Worm (Caenorhabditis elegans) whole organism, L4 larva: ENCODE data around the gene spp-22.

ENCODE experiments used
- F44E2.7 ChIP-seq: fragments of 200-800 bp; sonication (Bioruptor generic); IDR thresholded peaks from 2 replicates; pipeline ENCODE4 v2.1.2; 2022; ENCODE audit warnings: missing genetic modification characterization, missing compliant biosample characterization
- F49E8.2 ChIP-seq: sonication (generic microtip); optimal IDR thresholded peaks from 2 replicates; lab custom pipeline; 2016; ENCODE audit warnings: missing compliant biosample characterization, mild to moderate bottlenecking, missing genetic modification characterization, borderline replicate concordance
- aha-1 ChIP-seq: fragments of 150-350 bp; peaks from one replicate; lab custom pipeline; 2014; ENCODE audit warnings: missing biosample characterization, missing genetic modification characterization
- aly-2 ChIP-seq: sonication (generic microtip); optimal IDR thresholded peaks from 2 replicates; lab custom pipeline; 2018; ENCODE audit warnings: missing biosample characterization, missing genetic modification characterization
- ama-1 ChIP-seq: fragments of 150-350 bp; optimal IDR thresholded peaks from 2 replicates; lab custom pipeline; 2014; ENCODE audit warnings: inconsistent platforms, mixed read lengths
- attf-4 ChIP-seq: sonication (generic microtip); optimal IDR thresholded peaks from 3 replicates; lab custom pipeline; 2017; ENCODE audit warnings: missing biosample characterization, missing genetic modification characterization
- ceh-20 ChIP-seq: fragments of 200-800 bp; sonication (Bioruptor generic); IDR thresholded peaks from 2 replicates; pipeline ENCODE4 v1.3.6; 2022; ENCODE audit warnings: missing genetic modification reagents, missing genetic modification characterization, missing compliant biosample characterization
- ceh-28 ChIP-seq: fragments of 150-350 bp; optimal IDR thresholded peaks from 2 replicates; lab custom pipeline; 2014; ENCODE audit warnings: missing biosample characterization, missing genetic modification reagents, missing genetic modification characterization
- ceh-32 ChIP-seq: sonication (generic microtip); optimal IDR thresholded peaks from 2 replicates; lab custom pipeline; 2016; ENCODE audit warnings: mild to moderate bottlenecking, missing genetic modification characterization, missing compliant biosample characterization; ENCODE audit not compliant: poor library complexity
- ceh-44 ChIP-seq: fragments of 200-800 bp; sonication (Bioruptor generic); IDR thresholded peaks from 2 replicates; pipeline ENCODE4 v1.3.6; 2022; ENCODE audit warnings: missing genetic modification reagents, missing genetic modification characterization, missing compliant biosample characterization
- ceh-82 ChIP-seq: sonication (generic microtip); optimal IDR thresholded peaks from 2 replicates; lab custom pipeline; 2017; ENCODE audit warnings: missing biosample characterization, missing genetic modification characterization
- ces-1 ChIP-seq: fragments of 150-350 bp; sonication (generic microtip); optimal IDR thresholded peaks from 4 replicates; lab custom pipeline; 2014; ENCODE audit warnings: missing biosample characterization, missing genetic modification reagents, missing genetic modification characterization
- ctbp-1 ChIP-seq: fragments of 200-800 bp; sonication (Bioruptor generic); IDR thresholded peaks from 2 replicates; pipeline ENCODE4 v1.3.6; 2022; ENCODE audit warnings: missing genetic modification reagents, missing genetic modification characterization, missing compliant biosample characterization
- daf-8 ChIP-seq: fragments of 200-800 bp; sonication (Bioruptor generic); IDR thresholded peaks from 2 replicates; pipeline ENCODE4 v1.3.6; 2022; ENCODE audit warnings: missing genetic modification characterization, missing compliant biosample characterization
- dmd-6 ChIP-seq: fragments of 200-800 bp; sonication (Bioruptor generic); IDR thresholded peaks from 2 replicates; pipeline ENCODE4 v1.3.6; 2022; ENCODE audit warnings: missing genetic modification reagents, missing genetic modification characterization, missing compliant biosample characterization
- dmd-8 ChIP-seq: fragments of 200-800 bp; sonication (Bioruptor generic); IDR thresholded peaks from 2 replicates; pipeline ENCODE4 v1.3.6; 2022; ENCODE audit warnings: missing genetic modification characterization, missing compliant biosample characterization
- fkh-10 ChIP-seq: fragments of 150-350 bp; optimal IDR thresholded peaks from 2 replicates; lab custom pipeline; 2014; ENCODE audit warnings: missing biosample characterization, missing genetic modification reagents, missing genetic modification characterization
- hif-1 ChIP-seq, 2 experiments: sonication (generic microtip); optimal IDR thresholded peaks; 2 replicates each; lab custom pipeline; 2016 to 2017; ENCODE audit warnings: missing compliant biosample characterization in 2 of 2, missing genetic modification characterization in 2 of 2, missing genetic modification reagents in 2 of 2, missing genotype in 2 of 2, mild to moderate bottlenecking in 1 of 2
- hlh-11 ChIP-seq: fragments of 200-800 bp; sonication (Bioruptor generic); optimal IDR thresholded peaks from 2 replicates; lab custom pipeline; 2018; ENCODE audit warnings: mild to moderate bottlenecking, missing genetic modification characterization, missing compliant biosample characterization
- hlh-30 ChIP-seq: sonication (generic microtip); optimal IDR thresholded peaks from 2 replicates; lab custom pipeline; 2017; ENCODE audit warnings: antibody characterized with exemption, mild to moderate bottlenecking, missing genetic modification characterization, missing compliant biosample characterization; ENCODE audit not compliant: insufficient read depth
- hmg-1.1 ChIP-seq: fragments of 200-800 bp; sonication (Bioruptor generic); IDR thresholded peaks from 2 replicates; pipeline ENCODE4 v1.3.6; 2022; ENCODE audit warnings: missing genetic modification reagents, missing genetic modification characterization, missing compliant biosample characterization
- jun-1 ChIP-seq: fragments of 150-350 bp; optimal IDR thresholded peaks from 2 replicates; lab custom pipeline; 2014; ENCODE audit warnings: missing biosample characterization, missing genetic modification reagents, missing genetic modification characterization
- lin-13 ChIP-seq: fragments of 150-350 bp; optimal IDR thresholded peaks from 2 replicates; lab custom pipeline; 2014; ENCODE audit warnings: missing biosample characterization, missing genetic modification reagents, missing genetic modification characterization
- lin-15B ChIP-seq: fragments of 150-350 bp; sonication (generic microtip); optimal IDR thresholded peaks from 3 replicates; lab custom pipeline; 2014; ENCODE audit warnings: missing biosample characterization, missing genetic modification characterization
- lin-29 ChIP-seq: fragments of 200-800 bp; sonication (Bioruptor generic); IDR thresholded peaks from 2 replicates; pipeline ENCODE4 v1.3.6; 2022; ENCODE audit warnings: missing genetic modification reagents, missing genetic modification characterization, missing compliant biosample characterization
- lin-38 ChIP-seq: fragments of 200-800 bp; sonication (Bioruptor generic); IDR thresholded peaks from 2 replicates; pipeline ENCODE4 v1.3.6; 2022; ENCODE audit warnings: missing genetic modification reagents, missing genetic modification characterization, missing compliant biosample characterization
- madf-5 ChIP-seq, 2 experiments: fragments of 200-800 bp; sonication (Bioruptor generic); IDR thresholded peaks; 2 replicates each; pipeline ENCODE4 v1.3.6; 2022; ENCODE audit warnings: missing compliant biosample characterization in 2 of 2, missing genetic modification characterization in 2 of 2
- madf-9 ChIP-seq: fragments of 200-800 bp; sonication (Bioruptor generic); conservative IDR thresholded peaks from 2 replicates; pipeline ENCODE4 v1.3.6; 2022; ENCODE audit warnings: missing genetic modification reagents, missing genetic modification characterization, missing compliant biosample characterization
- mdt-29 ChIP-seq: fragments of 200-800 bp; sonication (Bioruptor generic); IDR thresholded peaks from 2 replicates; pipeline ENCODE4 v1.3.6; 2022; ENCODE audit warnings: missing genetic modification reagents, missing genetic modification characterization, missing compliant biosample characterization
- mep-1 ChIP-seq: fragments of 150-350 bp; sonication (generic microtip); optimal IDR thresholded peaks from 3 replicates; lab custom pipeline; 2014; ENCODE audit warnings: missing biosample characterization, missing genetic modification characterization
- mes-2 ChIP-seq: sonication (generic microtip); optimal IDR thresholded peaks from 2 replicates; lab custom pipeline; 2016; ENCODE audit warnings: missing genotype, mild to moderate bottlenecking, missing genetic modification characterization, missing compliant biosample characterization; ENCODE audit not compliant: poor library complexity, severe bottlenecking
- mxl-3 ChIP-seq: fragments of 200-800 bp; sonication (Bioruptor generic); optimal IDR thresholded peaks from 2 replicates; lab custom pipeline; 2018; ENCODE audit warnings: mild to moderate bottlenecking, missing genetic modification characterization, missing compliant biosample characterization
- nhr-102 ChIP-seq: sonication (generic microtip); optimal IDR thresholded peaks from 2 replicates; lab custom pipeline; 2016; ENCODE audit warnings: mild to moderate bottlenecking, missing genetic modification characterization, moderate library complexity, missing compliant biosample characterization
- nhr-11 ChIP-seq: fragments of 150-350 bp; optimal IDR thresholded peaks from 2 replicates; lab custom pipeline; 2014; ENCODE audit warnings: missing biosample characterization, missing genetic modification characterization
- nhr-111 ChIP-seq: fragments of 200-800 bp; sonication (Bioruptor generic); optimal IDR thresholded peaks from 2 replicates; lab custom pipeline; 2018; ENCODE audit warnings: mild to moderate bottlenecking, missing genetic modification characterization, missing compliant biosample characterization
- nhr-237 ChIP-seq: sonication (generic microtip); optimal IDR thresholded peaks from 2 replicates; lab custom pipeline; 2017; ENCODE audit warnings: missing biosample characterization, missing genetic modification characterization
- nhr-25 ChIP-seq: sonication (generic microtip); optimal IDR thresholded peaks from 2 replicates; lab custom pipeline; 2017; ENCODE audit warnings: missing genetic modification characterization, mild to moderate bottlenecking, missing compliant biosample characterization, antibody characterized with exemption, moderate library complexity, borderline replicate concordance; ENCODE audit not compliant: insufficient read depth
- nhr-41 ChIP-seq: fragments of 200-800 bp; sonication (Bioruptor generic); IDR thresholded peaks from 2 replicates; pipeline ENCODE4 v1.3.6; 2022; ENCODE audit warnings: missing genetic modification reagents, missing genetic modification characterization, missing compliant biosample characterization
- nhr-42 ChIP-seq: fragments of 200-800 bp; sonication (Bioruptor generic); IDR thresholded peaks from 2 replicates; pipeline ENCODE4 v1.3.6; 2022; ENCODE audit warnings: missing genetic modification characterization, missing compliant biosample characterization
- pha-4 ChIP-seq, 2 experiments: fragments of 150-350 bp in 1 of 2; fragments of 200-800 bp in 1 of 2; sonication (Bioruptor generic) in 1 of 2; IDR thresholded peaks in 1 of 2; optimal IDR thresholded peaks in 1 of 2; 2 replicates each; pipeline versions ENCODE4 v1.3.6 to Lab custom; 2014 to 2022; ENCODE audit warnings: missing genetic modification characterization in 2 of 2, missing genetic modification reagents in 2 of 2, missing biosample characterization in 1 of 2, missing compliant biosample characterization in 1 of 2
- skn-1 ChIP-seq: fragments of 150-350 bp; optimal IDR thresholded peaks from 2 replicates; lab custom pipeline; 2014; ENCODE audit warnings: missing biosample characterization, missing genetic modification characterization
- snpc-1.2 ChIP-seq: fragments of 200-800 bp; sonication (Bioruptor generic); IDR thresholded peaks from 2 replicates; pipeline ENCODE4 v1.3.6; 2022; ENCODE audit warnings: missing genetic modification reagents, missing genetic modification characterization, missing compliant biosample characterization
- tra-1 ChIP-seq: fragments of 200-800 bp; sonication (Bioruptor generic); IDR thresholded peaks from 2 replicates; pipeline ENCODE4 v1.3.6; 2022; ENCODE audit warnings: missing genetic modification reagents, missing genetic modification characterization, missing compliant biosample characterization
- unc-130 ChIP-seq: sonication (generic microtip); optimal IDR thresholded peaks from 2 replicates; lab custom pipeline; 2016; ENCODE audit warnings: missing genetic modification reagents, missing genetic modification characterization, missing compliant biosample characterization
- unc-62 ChIP-seq, 3 experiments: fragments of 150-350 bp in 1 of 3; sonication (generic microtip); optimal IDR thresholded peaks in 2 of 3; peaks in 1 of 3; 1 replicate in 1 of 3; 2 replicates in 2 of 3; lab custom pipeline; 2014 to 2017; ENCODE audit warnings: missing biosample characterization in 3 of 3, missing genetic modification characterization in 3 of 3, missing genetic modification reagents in 3 of 3, missing genotype in 1 of 3
- zfp-2 ChIP-seq: sonication (generic microtip); optimal IDR thresholded peaks from 2 replicates; lab custom pipeline; 2016; ENCODE audit warnings: mild to moderate bottlenecking, missing genetic modification characterization, missing compliant biosample characterization
- zfp-3 ChIP-seq: fragments of 200-800 bp; sonication (Bioruptor generic); conservative IDR thresholded peaks from 2 replicates; pipeline ENCODE4 v1.3.6; 2022; ENCODE audit warnings: missing genetic modification reagents, missing genetic modification characterization, missing compliant biosample characterization
- zip-11 ChIP-seq: fragments of 200-800 bp; sonication (Bioruptor generic); IDR thresholded peaks from 2 replicates; pipeline ENCODE4 v1.3.6; 2022; ENCODE audit warnings: missing genetic modification characterization, missing compliant biosample characterization
- zip-2 ChIP-seq: fragments of 150-350 bp; optimal IDR thresholded peaks from 2 replicates; lab custom pipeline; 2014; ENCODE audit warnings: missing biosample characterization, missing genetic modification characterization

spp-22 gene

DNA sequence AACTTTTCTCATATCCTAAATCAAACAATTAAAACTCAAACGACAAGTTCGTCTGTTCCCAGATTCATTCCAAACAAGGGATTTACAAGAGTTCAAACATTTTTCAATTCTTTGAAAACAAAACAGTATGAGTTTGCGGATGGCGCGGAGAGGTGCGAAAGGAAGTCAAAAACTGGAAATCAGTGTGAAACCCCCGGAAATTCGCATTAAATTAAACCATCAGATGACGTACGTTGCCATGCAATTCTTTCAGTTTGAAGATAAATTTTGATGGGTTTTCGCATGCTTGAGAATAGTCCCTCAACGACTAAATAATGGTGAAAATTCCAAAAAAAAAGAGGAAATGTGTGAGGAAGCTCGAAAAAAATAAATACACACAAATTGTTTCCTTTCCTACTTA, 17.9 kb downstream of the spp-22 start:
- TF ChIP-seq aha-1 (tag; lab: Kevin White, UChicago) (peak; percentile 81), lin-15B (no peak), nhr-237 (tag; lab: Kevin White, UChicago) (no peak), fkh-10 (GFP tag; lab: Kevin White, UChicago) (no peak), madf-9 (GFP tag; lab: Robert Waterston, UW) (no peak), skn-1 (tag; lab: Kevin White, UChicago) (no peak), zip-11 (no peak), nhr-111 (GFP tag; lab: Kevin White, UChicago) (no peak), ctbp-1 (no peak), unc-62 (GFP tag; optimal IDR thresholded peaks at IDR 0.05 in 1 of 2; lab: Kevin White, UChicago) (peak in 1 of 2 experiments; percentile 82), unc-62 (tag; optimal IDR thresholded peaks at IDR 0.05; lab: Kevin White, UChicago) (no peak), madf-5 (GFP tag; IDR thresholded peaks at IDR 0.05; lab: Robert Waterston, UW) (no peak), dmd-8 (no peak), dmd-6 (GFP tag; lab: Robert Waterston, UW) (no peak), attf-4 (tag; lab: Kevin White, UChicago) (no peak), hmg-1.1 (no peak)

DNA sequence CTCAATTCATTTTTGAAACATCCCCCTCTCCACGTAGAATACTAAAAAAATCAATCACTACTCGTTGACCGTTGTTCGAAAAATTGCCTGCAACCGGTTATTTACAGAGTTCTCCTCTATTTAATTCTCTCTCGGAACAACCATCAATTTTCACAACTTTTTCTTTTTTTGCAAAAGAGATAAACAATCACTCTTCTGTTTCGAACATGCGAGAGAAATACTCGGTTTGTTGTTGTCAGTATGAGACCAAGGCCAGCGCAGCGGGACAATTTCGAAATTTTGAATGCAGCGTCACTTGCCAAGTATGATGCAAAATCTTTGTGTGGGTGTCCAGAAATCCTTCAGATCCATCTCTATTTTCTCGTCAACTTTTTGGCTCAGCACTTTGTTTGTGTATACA, 18.8 kb downstream of the spp-22 start:
- TF ChIP-seq pha-4 (GFP tag; IDR thresholded peaks at IDR 0.05; lab: Robert Waterston, UW) (no peak), pha-4 (tag; optimal IDR thresholded peaks at IDR 0.05; lab: Kevin White, UChicago) (no peak), nhr-11 (tag; lab: Kevin White, UChicago) (no peak), snpc-1.2 (no peak), nhr-237 (tag; lab: Kevin White, UChicago) (no peak), F49E8.2 (tag; lab: Kevin White, UChicago) (no peak), unc-130 (no peak), ama-1 (lab: Kevin White, UChicago) (peak; percentile 82), mes-2 (tag; lab: Kevin White, UChicago) (peak; percentile 13), nhr-42 (GFP tag; lab: Robert Waterston, UW) (no peak), zfp-3 (GFP tag; lab: Robert Waterston, UW) (0 out of 2 replicates have a peak, but pooled peaks have one; percentile 44), jun-1 (no peak), zfp-2 (tag; lab: Kevin White, UChicago) (no peak), ceh-32 (tag; lab: Kevin White, UChicago) (no peak), ceh-28 (tag; lab: Kevin White, UChicago) (no peak), ces-1 (no peak), lin-13 (GFP tag; lab: Kevin White, UChicago) (no peak), ceh-20 (GFP tag; lab: Robert Waterston, UW) (0 out of 2 replicates have a peak, but pooled peaks have one; percentile 28), aly-2 (tag; lab: Kevin White, UChicago) (no peak), tra-1 (no peak), F44E2.7 (GFP tag; lab: Robert Waterston, UW) (no peak), zip-11 (no peak), mep-1 (tag; lab: Kevin White, UChicago) (peak; percentile 53), hmg-1.1 (no peak), lin-29 (GFP tag; lab: Robert Waterston, UW) (no peak), hlh-11 (tag; lab: Kevin White, UChicago) (peak; percentile 12), mdt-29 (GFP tag; lab: Robert Waterston, UW) (no peak), hlh-30 (tag; lab: Kevin White, UChicago) (peak; percentile 29), nhr-25 (tag; lab: Kevin White, UChicago) (peak; percentile 45), ceh-82 (no peak), aha-1 (tag; lab: Kevin White, UChicago) (peak; percentile 73), daf-8 (GFP tag; lab: Robert Waterston, UW) (no peak), lin-38 (no peak), ceh-44 (GFP tag; lab: Robert Waterston, UW) (no peak), hif-1 (tag; optimal IDR thresholded peaks at IDR 0.05; lab: Kevin White, UChicago) (no peak), zip-2 (tag; lab: Kevin White, UChicago) (no peak), nhr-102 (tag; lab: Kevin White, UChicago) (no peak), dmd-6 (GFP tag; lab: Robert Waterston, UW) (no peak), nhr-41 (GFP tag; lab: Robert Waterston, UW) (no peak), mxl-3 (GFP tag; lab: Kevin White, UChicago) (no peak)
